Fruit fly (Drosophila melanogaster) whole organism, embryonic: ENCODE measurements around the gene CG15155.

ENCODE experiments used
- Aef1 ChIP-seq: fragments of 200-800 bp; sonication (Bioruptor generic); IDR thresholded peaks from 3 replicates; pipeline ENCODE4 v1.3.6; 2022; ENCODE audit warnings: missing biosample characterization, missing genetic modification characterization
- Awh ChIP-seq: fragments of 200-800 bp; sonication (Bioruptor generic); IDR thresholded peaks from 2 replicates; pipeline ENCODE4, ENCODE4 v1.3.6; 2022; ENCODE audit warnings: missing biosample characterization, missing genetic modification characterization
- B-H1 ChIP-seq: fragments of 200-800 bp; sonication (Bioruptor generic); IDR thresholded peaks from 3 replicates; pipeline ENCODE4 v1.3.6; 2022; ENCODE audit warnings: missing biosample characterization, missing genetic modification characterization
- Bteb2 ChIP-seq: fragments of 200-800 bp; sonication (Bioruptor generic); optimal IDR thresholded peaks from 2 replicates; lab custom pipeline; 2016; ENCODE audit warnings: missing biosample characterization, missing genetic modification characterization
- CG10267 ChIP-seq: fragments of 200-800 bp; sonication (Bioruptor generic); optimal IDR thresholded peaks from 2 replicates; lab custom pipeline; 2018; ENCODE audit warnings: missing biosample characterization, mild to moderate bottlenecking, missing genetic modification characterization, moderate library complexity
- CG11723 ChIP-seq: fragments of 200-800 bp; sonication (Bioruptor generic); optimal IDR thresholded peaks from 2 replicates; lab custom pipeline; 2017; ENCODE audit warnings: missing biosample characterization, mild to moderate bottlenecking, missing genetic modification characterization
- CG12104 ChIP-seq: fragments of 200-800 bp; sonication (Bioruptor generic); optimal IDR thresholded peaks from 3 replicates; lab custom pipeline; 2016; ENCODE audit warnings: missing biosample characterization, missing genetic modification characterization
- CG12391 ChIP-seq: fragments of 200-800 bp; sonication (Bioruptor generic); optimal IDR thresholded peaks from 3 replicates; lab custom pipeline; 2018; ENCODE audit warnings: missing biosample characterization, mild to moderate bottlenecking, missing genetic modification characterization, moderate library complexity
- CG15011 ChIP-seq: fragments of 200-800 bp; sonication (Bioruptor generic); optimal IDR thresholded peaks from 3 replicates; lab custom pipeline; 2018; ENCODE audit warnings: missing biosample characterization, mild to moderate bottlenecking, missing genetic modification characterization
- CG15073 ChIP-seq: fragments of 200-800 bp; sonication (Bioruptor generic); optimal IDR thresholded peaks from 2 replicates; lab custom pipeline; 2016; ENCODE audit warnings: missing biosample characterization, missing genetic modification characterization
- CG16813 ChIP-seq: fragments of 200-800 bp; sonication (Bioruptor generic); IDR thresholded peaks from 3 replicates; pipeline ENCODE4 v1.3.6; 2022; ENCODE audit warnings: missing biosample characterization, missing genetic modification characterization; ENCODE audit not compliant: partially characterized antibody
- CG16815 ChIP-seq: fragments of 200-800 bp; sonication (Bioruptor generic); optimal IDR thresholded peaks from 3 replicates; lab custom pipeline; 2017; ENCODE audit warnings: missing biosample characterization, mild to moderate bottlenecking, missing genetic modification characterization
- CG2678 ChIP-seq: fragments of 200-800 bp; sonication (Bioruptor generic); optimal IDR thresholded peaks from 3 replicates; lab custom pipeline; 2019; ENCODE audit warnings: missing biosample characterization, mild to moderate bottlenecking, missing genetic modification characterization, moderate library complexity
- CG30020 ChIP-seq: fragments of 200-800 bp; optimal IDR thresholded peaks from 2 replicates; lab custom pipeline; 2019; ENCODE audit warnings: missing biosample characterization, mild to moderate bottlenecking, missing genetic modification characterization, moderate library complexity
- CG4617 ChIP-seq: fragments of 200-800 bp; sonication (Bioruptor generic); optimal IDR thresholded peaks from 3 replicates; lab custom pipeline; 2016; ENCODE audit warnings: missing biosample characterization, missing genetic modification characterization, borderline replicate concordance
- CG4730 ChIP-seq: fragments of 200-800 bp; sonication (Bioruptor generic); IDR thresholded peaks from 2 replicates; pipeline ENCODE4 v1.3.6; 2022; ENCODE audit warnings: missing biosample characterization, missing genetic modification characterization
- CG6272 ChIP-seq: fragments of 200-800 bp; sonication (Bioruptor generic); IDR thresholded peaks from 2 replicates; pipeline ENCODE4 v1.3.6; 2022; ENCODE audit warnings: missing biosample characterization, missing genetic modification characterization
- CG7786 ChIP-seq: fragments of 200-800 bp; sonication (Bioruptor generic); optimal IDR thresholded peaks from 2 replicates; lab custom pipeline; 2016; ENCODE audit warnings: missing biosample characterization, missing genetic modification characterization
- CG8388 ChIP-seq: fragments of 200-800 bp; sonication (Bioruptor generic); optimal IDR thresholded peaks from 2 replicates; lab custom pipeline; 2019; ENCODE audit warnings: missing biosample characterization, mild to moderate bottlenecking, missing genetic modification characterization, moderate library complexity
- CG8478 ChIP-seq: fragments of >200 bp; optimal IDR thresholded peaks from 2 replicates; lab custom pipeline; 2018
- CG8765 ChIP-seq: fragments of 200-800 bp; sonication (Bioruptor generic); IDR thresholded peaks from 2 replicates; pipeline ENCODE4 v1.3.6; 2022; ENCODE audit warnings: missing biosample characterization, missing genetic modification characterization
- CG9215 ChIP-seq: fragments of 200-800 bp; sonication (Bioruptor generic); IDR thresholded peaks from 2 replicates; pipeline ENCODE4 v1.3.6; 2022; ENCODE audit warnings: missing biosample characterization, missing genetic modification characterization
- CG9727 ChIP-seq: fragments of 200-800 bp; sonication (Bioruptor generic); optimal IDR thresholded peaks from 3 replicates; lab custom pipeline; 2017; ENCODE audit warnings: missing biosample characterization, mild to moderate bottlenecking, missing genetic modification characterization
- Dref ChIP-seq: fragments of 200-800 bp; sonication (Bioruptor generic); IDR thresholded peaks from 2 replicates; pipeline ENCODE4 v1.3.6; 2022; ENCODE audit warnings: missing biosample characterization, missing genetic modification characterization
- Fer2 ChIP-seq: fragments of 200-800 bp; sonication (Bioruptor generic); optimal IDR thresholded peaks from 2 replicates; lab custom pipeline; 2018; ENCODE audit warnings: missing biosample characterization, mild to moderate bottlenecking, missing genetic modification characterization, moderate library complexity
- GATAe ChIP-seq: fragments of 200-800 bp; sonication (Bioruptor generic); conservative IDR thresholded peaks from 2 replicates; pipeline ENCODE4 v1.3.6; 2022; ENCODE audit warnings: missing biosample characterization, missing genetic modification characterization
- HLH3B ChIP-seq: fragments of 200-800 bp; sonication (Bioruptor generic); IDR thresholded peaks from 2 replicates; pipeline ENCODE4 v1.3.6; 2022; ENCODE audit warnings: missing biosample characterization, missing genetic modification characterization
- Jarid2 ChIP-seq: fragments of 200-800 bp; sonication (Bioruptor generic); optimal IDR thresholded peaks from 3 replicates; lab custom pipeline; 2017; ENCODE audit warnings: mild to moderate bottlenecking, missing biosample characterization, missing genetic modification reagents, missing genetic modification characterization
- Max ChIP-seq: fragments of 200-800 bp; sonication (Bioruptor generic); optimal IDR thresholded peaks from 2 replicates; lab custom pipeline; 2016; ENCODE audit warnings: missing biosample characterization, mild to moderate bottlenecking, missing genetic modification characterization
- Oaz ChIP-seq: fragments of 200-800 bp; sonication (Bioruptor generic); IDR thresholded peaks from 2 replicates; pipeline ENCODE4 v1.3.6; 2022; ENCODE audit warnings: missing biosample characterization, missing genetic modification characterization
- Rx ChIP-seq: fragments of 200-800 bp; sonication (Bioruptor generic); IDR thresholded peaks from 2 replicates; pipeline ENCODE4 v1.3.6; 2022; ENCODE audit warnings: missing biosample characterization, missing genetic modification characterization
- Scr ChIP-seq: fragments of 200-800 bp; sonication (Bioruptor generic); IDR thresholded peaks from 2 replicates; pipeline ENCODE4 v1.3.6; 2022; ENCODE audit warnings: missing biosample characterization, missing genetic modification characterization; ENCODE audit not compliant: partially characterized antibody
- Six4 ChIP-seq: fragments of 200-800 bp; sonication (Bioruptor generic); optimal IDR thresholded peaks from 2 replicates; lab custom pipeline; 2016; ENCODE audit warnings: missing biosample characterization, missing genetic modification characterization
- Sox102F ChIP-seq: fragments of 200-800 bp; sonication (Bioruptor generic); optimal IDR thresholded peaks from 2 replicates; lab custom pipeline; 2018; ENCODE audit warnings: missing biosample characterization, mild to moderate bottlenecking, missing genetic modification characterization, moderate library complexity
- Usf ChIP-seq: fragments of 200-800 bp; sonication (Bioruptor generic); optimal IDR thresholded peaks from 2 replicates; lab custom pipeline; 2017; ENCODE audit warnings: missing genotype, missing biosample characterization, missing genetic modification characterization
- ap ChIP-seq: fragments of 200-800 bp; sonication (Bioruptor generic); IDR thresholded peaks from 2 replicates; pipeline ENCODE4 v1.3.6; 2022; ENCODE audit warnings: missing biosample characterization, missing genetic modification characterization
- bsh ChIP-seq, 2 experiments: fragments of 200-800 bp; sonication (Bioruptor generic); optimal IDR thresholded peaks; 2 replicates each; lab custom pipeline; 2017 to 2018; ENCODE audit warnings: mild to moderate bottlenecking in 2 of 2, missing biosample characterization in 2 of 2, missing genetic modification characterization in 2 of 2, moderate library complexity in 1 of 2
- cg ChIP-seq: fragments of 200-800 bp; sonication (Bioruptor generic); optimal IDR thresholded peaks from 3 replicates; lab custom pipeline; 2019; ENCODE audit warnings: missing biosample characterization, mild to moderate bottlenecking, missing genetic modification characterization, moderate library complexity
- dan ChIP-seq: fragments of 200-800 bp; sonication (Bioruptor generic); IDR thresholded peaks from 2 replicates; pipeline ENCODE4 v1.3.6; 2022; ENCODE audit warnings: missing biosample characterization, missing genetic modification characterization
- dimm ChIP-seq: fragments of 200-800 bp; sonication (Bioruptor generic); IDR thresholded peaks from 2 replicates; pipeline ENCODE4 v1.3.6; 2022; ENCODE audit warnings: missing biosample characterization, missing genetic modification characterization
- dm ChIP-seq: fragments of 200-800 bp; sonication (Bioruptor generic); optimal IDR thresholded peaks from 3 replicates; lab custom pipeline; 2016; ENCODE audit warnings: missing biosample characterization, missing genetic modification characterization
- emc ChIP-seq: fragments of 200-800 bp; sonication (Bioruptor generic); optimal IDR thresholded peaks from 2 replicates; lab custom pipeline; 2016; ENCODE audit warnings: missing biosample characterization, missing genetic modification characterization
- fu2 ChIP-seq: fragments of 200-800 bp; sonication (Bioruptor generic); optimal IDR thresholded peaks from 2 replicates; lab custom pipeline; 2016; ENCODE audit warnings: missing biosample characterization, missing genetic modification characterization
- gt ChIP-seq: fragments of 200-800 bp; sonication (Bioruptor generic); IDR thresholded peaks from 2 replicates; pipeline ENCODE4 v1.3.6; 2022; ENCODE audit warnings: missing biosample characterization, missing genetic modification characterization
- hkb ChIP-seq, 2 experiments: fragments of 200-800 bp in 1 of 2; fragments of >200 bp in 1 of 2; sonication (Bioruptor generic) in 1 of 2; IDR thresholded peaks in 1 of 2; optimal IDR thresholded peaks in 1 of 2; 2 replicates each; pipeline versions ENCODE4 v1.3.6 to Lab custom; 2017 to 2022; ENCODE audit warnings: missing biosample characterization in 1 of 2, missing genetic modification characterization in 1 of 2
- ro ChIP-seq: fragments of 200-800 bp; sonication (Bioruptor generic); IDR thresholded peaks from 2 replicates; pipeline ENCODE4 v1.3.6; 2022; ENCODE audit warnings: missing biosample characterization, missing genetic modification characterization
- sd ChIP-seq: fragments of 200-800 bp; sonication (Bioruptor generic); optimal IDR thresholded peaks from 3 replicates; lab custom pipeline; 2018; ENCODE audit warnings: missing biosample characterization, mild to moderate bottlenecking, missing genetic modification characterization, moderate library complexity
- sens ChIP-seq: fragments of 200-800 bp; sonication (Bioruptor generic); peaks from one replicate; lab custom pipeline; 2016; ENCODE audit warnings: missing biosample characterization, missing genetic modification characterization
- slbo ChIP-seq: fragments of 200-800 bp; sonication (Bioruptor generic); IDR thresholded peaks from 2 replicates; pipeline ENCODE4 v1.3.6; 2022; ENCODE audit warnings: missing biosample characterization, missing genetic modification characterization
- usp ChIP-seq: fragments of >200 bp; optimal IDR thresholded peaks from 2 replicates; lab custom pipeline; 2017; ENCODE audit warnings: missing biosample characterization, missing genetic modification characterization
- z ChIP-seq: fragments of 200-800 bp; sonication (Bioruptor generic); IDR thresholded peaks from 3 replicates; pipeline ENCODE4 v1.3.6; 2022; ENCODE audit warnings: missing biosample characterization, missing genetic modification characterization

The CG15155 gene

DNA sequence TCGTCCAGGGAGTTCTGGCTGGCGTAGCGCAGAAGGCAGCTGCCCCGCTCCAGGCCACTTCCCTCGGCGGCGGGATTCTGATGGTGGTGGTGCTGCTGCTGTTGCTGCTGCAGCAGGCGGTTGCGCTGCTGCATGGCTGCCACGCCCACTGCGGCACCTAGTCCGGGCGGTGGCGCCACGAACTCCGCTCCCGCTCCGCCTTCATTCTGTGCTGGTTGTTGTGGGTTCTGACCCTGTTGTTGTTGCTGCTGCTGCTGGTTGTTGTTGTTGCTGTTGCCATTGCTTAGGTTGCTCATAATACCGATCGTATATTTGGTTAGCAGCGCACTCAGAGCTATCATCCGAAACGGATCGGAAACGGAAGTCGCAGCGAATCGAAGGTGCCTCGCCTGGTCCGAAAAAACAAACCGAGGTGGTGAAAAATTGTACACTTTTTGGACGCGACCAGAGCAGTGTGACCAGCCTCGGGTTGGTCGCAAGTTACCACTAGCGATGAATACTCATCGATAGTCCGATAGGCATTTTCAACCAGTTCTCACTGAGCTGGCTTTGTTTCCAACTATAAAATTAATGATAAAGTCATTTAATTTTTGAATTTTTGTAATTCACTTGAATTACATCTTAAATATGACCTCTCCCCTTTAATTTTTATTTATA is 16.9 kb upstream of the CG15155 start, which contains the start of gene kel (continued):
- TF ChIP-seq ap (GFP tag; lab: Robert Waterston, UW) (no peak), Awh (GFP tag; lab: Robert Waterston, UW) (0 out of 2 replicates have a peak, but pooled peaks have one; percentile 11), B-H1 (GFP tag; lab: Robert Waterston, UW) (no peak; the same call in 2 of the 3 replicates), CG12104 (GFP tag; lab: Kevin White, UChicago) (no peak), CG8478 (lab: Kevin White, UChicago) (peak; percentile 44), CG16813 (peak; percentile 61; the same call in 2 of the 3 replicates), dan (GFP tag; lab: Robert Waterston, UW) (no peak), gt (no peak), bsh (GFP tag; optimal IDR thresholded peaks at IDR 0.05; lab: Kevin White, UChicago) (peak in 1 of 2 experiments; percentile 33), CG16815 (GFP tag; lab: Kevin White, UChicago) (no peak), fu2 (GFP tag; lab: Kevin White, UChicago) (no peak), cg (GFP tag; lab: Kevin White, UChicago) (no peak), CG11723 (GFP tag; lab: Kevin White, UChicago) (no peak), CG7786 (GFP tag; lab: Kevin White, UChicago) (no peak), sd (no peak), CG15011 (GFP tag; lab: Kevin White, UChicago) (no peak), Usf (GFP tag; lab: Kevin White, UChicago) (no peak), dimm (GFP tag; lab: Robert Waterston, UW) (no peak), slbo (GFP tag; lab: Robert Waterston, UW) (peak; percentile 68), Max (GFP tag; lab: Kevin White, UChicago) (peak; percentile 26), CG30020 (tag; lab: Kevin White, UChicago) (peak; percentile 84), Scr (GFP tag; lab: Robert Waterston, UW) (peak; percentile 78), CG6272 (GFP tag; lab: Robert Waterston, UW) (no peak), HLH3B (GFP tag; lab: Robert Waterston, UW) (peak; percentile 38; the same call in 1 of the 2 replicates), ro (no peak), Jarid2 (GFP tag; lab: Kevin White, UChicago) (peak; percentile 80), Dref (peak; percentile 90), CG2678 (peak; percentile 31), CG4730 (no peak), CG15073 (no peak), Rx (no peak), CG4617 (GFP tag; lab: Kevin White, UChicago) (peak; percentile 79), sens (GFP tag; lab: Kevin White, UChicago) (peak; percentile 90), Sox102F (GFP tag; lab: Kevin White, UChicago) (peak; percentile 27), Aef1 (GFP tag; lab: Robert Waterston, UW) (no peak), CG9215 (GFP tag; lab: Robert Waterston, UW) (no peak), CG12391 (tag; lab: Kevin White, UChicago) (peak; percentile 67), emc (peak; percentile 4), Oaz (no peak), z (no peak), CG8765 (GFP tag; lab: Robert Waterston, UW) (no peak), CG9727 (GFP tag; lab: Kevin White, UChicago) (peak; percentile 61), Fer2 (no peak), Bteb2 (GFP tag; lab: Kevin White, UChicago) (no peak), Six4 (no peak), CG8388 (GFP tag; lab: Kevin White, UChicago) (peak; percentile 15), dm (GFP tag; lab: Kevin White, UChicago) (peak; percentile 61), CG10267 (tag; lab: Kevin White, UChicago) (peak; percentile 56), GATAe (no peak), hkb (optimal IDR thresholded peaks at IDR 0.05; lab: Kevin White, UChicago) (no peak), hkb (GFP tag; IDR thresholded peaks at IDR 0.05; lab: Robert Waterston, UW) (peak; percentile 66), usp (GFP tag; lab: Kevin White, UChicago) (no peak)
